Fruit fly (Drosophila melanogaster) whole organism, prepupa: ENCODE results near the gene CG31161.

Source experiments
- CG34406 ChIP-seq: fragments of 200-800 bp; sonication (Bioruptor generic); optimal IDR thresholded peaks from 3 replicates; lab custom pipeline; 2016; ENCODE audit warnings: missing biosample characterization, missing genetic modification characterization
- CG8119 ChIP-seq: fragments of 200-800 bp; sonication (Bioruptor generic); IDR thresholded peaks from 3 replicates; pipeline ENCODE4 v1.3.6; 2022; ENCODE audit warnings: missing biosample characterization, missing genetic modification characterization
- Eip93F ChIP-seq: fragments of 200-800 bp; sonication (Bioruptor generic); optimal IDR thresholded peaks from 2 replicates; lab custom pipeline; 2016; ENCODE audit warnings: missing biosample characterization, mild to moderate bottlenecking, missing genetic modification characterization
- Hr39 ChIP-seq: fragments of 200-800 bp; sonication (Bioruptor generic); optimal IDR thresholded peaks from 2 replicates; lab custom pipeline; 2016; ENCODE audit warnings: missing biosample characterization, missing genetic modification characterization

- TF ChIP-seq Hr39 (GFP tag; lab: Kevin White, UChicago): no peak
- TF ChIP-seq CG34406 (GFP tag; lab: Kevin White, UChicago): no peak
- no peak for TF ChIP-seq Eip93F (GFP tag; lab: Kevin White, UChicago)
- TF ChIP-seq CG8119: no peak
Observed at dm6 chr3R:22580546-22580945, 35.8 kb upstream of the CG31161 start, which contains the start of gene CSN6.
